Fruit fly (Drosophila melanogaster) whole organism, larva: ENCODE results near the gene Acp76A.
A peak's percentile ranks its signal among the peaks of the same experiment; 100 is the strongest.

Experiments used
- noc ChIP-seq: fragments of 200-800 bp; sonication (Bioruptor generic); optimal IDR thresholded peaks from 3 replicates; lab custom pipeline; 2019; ENCODE audit warnings: missing biosample characterization, mild to moderate bottlenecking, missing genetic modification characterization, moderate library complexity

Gene Acp76A

DNA sequence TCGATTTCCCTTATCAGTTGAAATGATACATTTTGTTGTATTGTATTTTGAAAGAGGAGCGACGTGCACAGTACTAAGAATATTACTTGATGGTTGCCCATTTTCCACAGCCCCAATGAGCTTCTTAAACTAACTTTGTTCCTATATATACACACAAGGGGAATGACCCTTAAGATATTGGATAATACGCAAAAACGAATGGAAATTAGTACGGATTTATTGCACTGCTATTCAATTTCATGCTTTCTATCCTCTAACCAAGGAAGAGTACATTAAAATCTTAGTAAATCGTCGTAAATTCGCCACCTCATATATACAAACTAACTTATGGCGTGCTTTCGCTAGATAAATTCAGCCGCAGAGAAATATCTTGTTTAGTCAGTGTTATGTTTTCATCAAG, at the start of gene Acp76A:
Gene Acp76A, minus strand, starts transcription at position 101 of the 400 bp plus-strand sequence.
- no peak for TF ChIP-seq noc (tag; lab: Kevin White, UChicago)

DNA sequence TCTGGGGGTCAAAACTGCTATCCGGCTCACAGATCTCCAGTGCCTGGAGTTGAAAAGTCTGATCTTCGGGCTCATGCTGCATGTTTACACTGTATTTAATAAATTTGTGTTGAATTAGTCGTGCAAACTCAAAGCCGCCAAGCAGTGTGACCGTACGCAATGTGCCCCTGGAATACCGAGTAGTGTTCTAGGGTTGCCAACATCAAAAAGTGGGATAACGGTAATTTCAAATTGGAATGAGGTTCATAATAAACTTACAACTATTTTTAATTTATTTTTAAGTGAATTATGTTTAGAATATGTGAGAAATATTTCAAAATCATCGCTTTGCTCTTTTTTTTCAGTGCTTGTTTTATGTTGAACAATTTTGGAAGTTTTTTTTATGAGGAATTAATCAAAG, 48.4 kb upstream of the Acp76A start, which contains the start of gene Gem2:
Gene Gem2, minus strand, starts transcription at position 176 of the 400 bp plus-strand sequence.
- TF ChIP-seq noc (tag; lab: Kevin White, UChicago) = no peak

DNA sequence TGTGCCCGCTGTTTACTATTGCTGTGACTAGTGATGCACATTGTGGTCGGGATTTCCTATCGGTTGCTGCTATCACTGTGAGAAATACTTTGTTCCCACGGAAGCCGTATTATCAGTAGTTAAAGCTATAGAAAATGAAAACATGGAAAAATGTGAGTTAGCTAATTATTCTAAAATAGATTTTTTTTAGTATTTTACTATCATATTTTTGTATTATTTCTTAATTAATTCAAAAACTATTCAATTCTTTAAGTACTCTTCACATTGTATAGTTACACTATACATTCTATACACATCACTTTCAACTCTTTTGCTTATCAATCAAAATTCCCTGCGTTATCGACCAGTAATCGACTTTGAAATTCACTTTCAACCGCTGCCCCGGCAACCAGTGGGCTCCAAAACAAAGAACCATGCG, 45.8 kb upstream of the Acp76A start, which contains the start of the genes Naxd and CG14079:
Gene Naxd, minus strand, starts transcription at position 45 of the 418 bp plus-strand sequence.
Gene CG14079, plus strand, starts transcription at position 335 of the 418 bp plus-strand sequence.
- no peak for TF ChIP-seq noc (tag; lab: Kevin White, UChicago)

DNA sequence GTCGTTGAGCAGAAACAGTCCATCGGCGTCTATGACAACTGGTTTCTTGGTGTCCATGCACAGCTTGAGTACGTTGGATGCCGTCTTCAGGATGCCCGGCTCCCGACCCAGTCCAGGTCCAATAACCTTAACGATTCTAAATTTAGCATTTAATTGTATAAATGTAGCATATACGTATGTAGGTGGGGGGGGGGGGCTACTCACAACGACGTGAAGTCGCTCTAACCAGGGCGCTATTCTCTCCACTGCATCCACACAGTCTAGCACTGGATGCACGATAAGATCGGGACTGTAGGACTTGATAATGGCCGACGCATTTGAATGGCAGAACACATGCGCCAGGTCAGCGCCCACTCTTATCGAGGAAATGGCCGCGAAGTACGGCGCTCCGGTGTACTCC, 45.3 kb upstream of the Acp76A start:
- no peak for TF ChIP-seq noc (tag; lab: Kevin White, UChicago)

DNA sequence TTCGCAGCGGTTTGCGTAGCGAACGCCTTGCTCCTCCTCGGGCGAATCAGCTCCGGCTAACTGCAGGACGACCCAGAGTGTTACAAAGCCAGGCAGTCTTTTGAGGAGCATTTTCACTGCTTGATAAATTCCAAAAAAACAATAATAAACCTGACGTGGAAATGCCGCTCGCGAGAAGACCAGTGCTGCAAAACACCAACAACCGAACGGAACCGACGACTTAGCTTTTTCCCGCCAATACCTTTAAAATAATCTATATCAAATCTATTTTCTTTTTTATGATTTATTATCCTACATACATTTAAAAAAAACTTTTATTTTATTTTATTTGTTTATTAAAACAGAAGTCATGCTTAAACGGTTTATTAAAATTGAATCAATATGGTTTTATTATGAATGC, 44.2 kb upstream of the Acp76A start, which contains the start of gene CNPYb:
Gene CNPYb, minus strand, starts transcription at position 186 of the 400 bp plus-strand sequence.
- no peak for TF ChIP-seq noc (tag; lab: Kevin White, UChicago)

DNA sequence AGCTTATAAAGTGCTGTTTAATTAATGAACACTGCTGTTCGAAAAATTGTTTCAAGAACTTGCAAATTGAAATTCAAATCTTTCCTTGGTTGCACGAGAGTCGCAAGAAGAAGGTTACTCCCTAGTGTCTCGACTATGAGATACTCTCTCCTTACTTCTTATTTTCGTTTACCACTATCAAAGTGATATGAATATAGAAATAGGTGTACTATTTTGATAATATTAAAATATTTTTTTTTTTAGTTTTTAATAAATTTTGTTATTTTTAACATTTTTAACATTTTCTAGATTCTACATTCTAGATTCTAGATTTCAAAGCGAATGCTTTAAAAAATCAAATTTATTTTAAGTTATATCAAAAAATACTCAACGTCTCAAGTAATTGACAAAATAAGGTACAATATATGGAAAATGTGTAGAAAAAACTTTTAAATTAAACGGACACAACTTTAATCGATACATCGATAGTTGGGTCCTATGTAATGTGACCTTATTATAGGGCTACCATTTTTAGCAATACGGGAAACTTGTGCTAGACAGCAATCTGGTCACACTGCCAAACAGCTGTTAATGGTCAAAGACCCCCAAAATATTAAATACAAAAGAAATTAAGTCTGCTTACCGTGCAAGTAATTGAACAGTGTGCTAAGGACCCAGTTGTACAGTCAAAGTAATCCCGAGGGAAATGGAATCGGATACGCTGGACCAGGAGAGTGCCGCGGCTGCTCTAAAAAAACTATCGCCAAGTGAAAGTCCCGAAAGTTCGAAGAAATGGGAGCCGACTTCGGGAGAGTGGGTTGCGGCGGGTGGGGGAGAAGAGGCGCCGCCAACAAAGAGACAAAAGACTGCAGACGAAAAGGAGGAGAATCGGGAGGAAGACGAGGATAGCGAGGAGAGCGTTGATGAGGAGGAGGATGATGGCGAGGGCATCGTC, 40.6 kb upstream of the Acp76A start, which contains the start of gene MESR6:
Gene MESR6, plus strand, starts transcription at position 546 of the 934 bp plus-strand sequence.
- no peak for TF ChIP-seq noc (tag; lab: Kevin White, UChicago)

DNA sequence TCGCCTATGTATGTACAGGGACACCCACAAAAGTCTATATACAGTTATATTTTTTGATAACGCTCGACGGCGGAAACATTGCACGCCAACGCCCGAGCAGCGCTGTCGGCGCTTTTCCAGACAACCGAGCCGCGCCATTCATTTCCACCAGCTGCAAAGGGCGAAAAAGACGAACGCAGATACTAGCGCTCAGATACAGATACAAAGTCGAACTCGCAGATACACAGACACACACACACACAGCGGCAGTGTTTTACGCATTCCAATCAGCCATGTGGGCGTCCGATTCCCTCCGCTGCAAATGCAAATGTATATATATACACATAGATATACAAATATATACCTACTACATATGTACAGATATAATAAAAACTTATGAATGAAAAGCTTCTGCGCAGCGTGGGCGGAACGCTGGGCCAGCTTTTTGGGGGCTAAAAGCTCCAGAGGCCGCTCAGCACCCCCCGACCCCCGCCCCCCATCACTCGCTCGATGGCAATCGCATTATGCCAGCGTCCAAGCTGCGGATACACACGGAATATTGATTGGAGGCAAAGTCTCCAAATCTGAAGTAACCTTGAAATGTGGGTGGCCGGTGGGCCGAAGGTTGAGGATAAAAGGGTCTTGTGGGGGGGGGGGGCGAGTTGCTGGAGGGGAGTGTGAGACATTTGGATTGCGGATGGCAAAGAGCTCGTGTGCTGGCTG, 39.7 kb upstream of the Acp76A start:
- TF ChIP-seq noc (tag; lab: Kevin White, UChicago) = no peak

DNA sequence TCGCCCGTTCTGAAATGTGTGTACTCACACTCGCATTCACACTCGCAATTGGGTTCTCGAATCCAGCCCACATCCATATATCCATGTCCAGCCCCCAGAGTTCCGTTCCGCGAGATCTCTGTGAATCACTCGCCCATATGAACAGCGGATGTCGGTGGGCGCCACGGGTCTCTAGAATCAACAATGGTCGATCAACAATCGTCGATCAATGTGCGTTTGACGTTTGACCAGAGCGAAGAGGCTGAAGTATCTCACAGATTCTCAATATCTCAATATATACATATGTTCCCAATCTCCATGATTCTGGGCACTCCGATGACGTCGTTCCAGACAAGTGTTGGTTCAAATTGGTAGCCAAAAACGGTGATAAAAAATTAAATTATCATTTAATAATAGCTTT, 37.3 kb upstream of the Acp76A start:
- TF ChIP-seq noc (tag; lab: Kevin White, UChicago) = no peak

DNA sequence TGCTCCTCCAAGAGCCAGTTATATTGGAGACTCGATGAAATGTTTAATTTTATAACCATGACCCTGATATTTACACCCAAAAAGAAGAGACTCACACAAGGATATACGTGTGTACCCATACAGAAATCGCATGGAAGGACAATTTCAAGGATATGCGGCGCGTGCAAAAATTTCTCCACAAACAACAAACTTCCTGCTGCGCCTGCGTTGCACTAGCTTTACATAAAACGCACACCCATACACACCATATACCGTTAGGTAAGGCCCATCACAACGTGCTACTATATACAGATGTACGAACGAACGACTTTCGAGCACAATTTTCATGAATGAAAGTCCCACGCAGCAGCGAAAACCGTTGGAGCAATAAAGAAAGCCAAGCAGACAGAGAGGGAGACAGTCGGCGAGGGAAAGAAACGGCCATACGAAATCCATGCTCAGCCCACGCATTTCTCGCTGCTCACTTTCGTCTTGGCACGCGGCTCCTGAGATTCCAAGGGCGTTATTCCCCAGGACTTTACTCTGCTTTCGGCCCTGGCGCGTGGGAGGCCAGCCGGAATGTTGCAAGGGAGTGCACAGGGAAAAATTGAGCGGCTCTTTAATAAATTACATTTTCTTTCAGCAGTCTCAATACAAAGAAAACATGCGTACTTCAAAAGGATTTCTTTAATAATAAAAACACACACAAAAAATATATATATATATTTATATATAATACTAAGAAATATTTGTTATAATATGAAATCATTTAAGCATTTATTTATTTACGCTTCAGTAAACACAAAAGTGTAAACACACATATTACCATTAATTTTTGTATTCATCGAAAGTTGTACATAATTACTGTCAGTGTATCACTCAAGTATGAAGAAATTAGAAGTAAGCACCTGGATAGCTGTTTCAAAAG, 35.8 kb upstream of the Acp76A start:
- TF ChIP-seq noc (tag; lab: Kevin White, UChicago) = no peak

DNA sequence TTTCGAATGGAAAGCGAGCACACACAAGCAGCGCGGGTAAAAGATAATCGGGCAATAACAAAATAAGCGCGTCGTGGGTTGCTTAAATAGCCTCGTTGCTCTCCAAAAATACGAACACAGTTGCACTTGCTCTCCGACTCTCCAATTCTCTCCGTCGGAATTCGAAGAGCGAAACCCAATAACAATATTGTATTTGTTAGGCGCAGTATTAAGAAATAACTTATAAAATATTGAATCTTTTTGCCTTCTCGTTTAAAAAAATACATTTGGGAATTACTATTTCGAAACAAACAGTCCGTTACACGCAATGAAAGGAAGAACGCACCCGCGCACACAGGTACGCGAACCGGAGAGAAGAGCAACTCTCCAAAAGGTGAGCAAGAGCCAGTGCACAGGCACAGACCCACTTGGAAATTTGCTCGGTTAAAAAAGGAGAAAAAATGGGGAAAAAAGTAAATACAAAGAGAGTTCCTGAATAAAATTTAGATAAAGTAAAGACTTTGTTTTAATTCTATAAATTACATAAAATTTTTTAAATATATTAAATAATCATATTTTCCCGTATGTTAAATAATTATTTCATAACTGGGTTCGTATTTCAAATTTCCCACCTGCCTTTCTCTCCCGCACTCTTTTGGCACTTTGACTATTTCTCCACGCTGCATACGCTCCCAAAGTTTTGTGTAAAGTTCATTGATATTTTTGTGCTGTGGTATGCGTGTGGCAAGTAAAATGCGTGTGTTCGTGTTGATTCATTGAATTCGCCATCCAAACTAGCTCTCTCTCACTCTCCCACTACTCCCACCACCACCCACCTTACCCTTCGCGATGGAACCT, 34.8 kb upstream of the Acp76A start, which contains the start of gene Mkp3:
Gene Mkp3, minus strand, starts transcription at position 63 of the 837 bp plus-strand sequence.
- TF ChIP-seq noc (tag; lab: Kevin White, UChicago) = peak; percentile 93

DNA sequence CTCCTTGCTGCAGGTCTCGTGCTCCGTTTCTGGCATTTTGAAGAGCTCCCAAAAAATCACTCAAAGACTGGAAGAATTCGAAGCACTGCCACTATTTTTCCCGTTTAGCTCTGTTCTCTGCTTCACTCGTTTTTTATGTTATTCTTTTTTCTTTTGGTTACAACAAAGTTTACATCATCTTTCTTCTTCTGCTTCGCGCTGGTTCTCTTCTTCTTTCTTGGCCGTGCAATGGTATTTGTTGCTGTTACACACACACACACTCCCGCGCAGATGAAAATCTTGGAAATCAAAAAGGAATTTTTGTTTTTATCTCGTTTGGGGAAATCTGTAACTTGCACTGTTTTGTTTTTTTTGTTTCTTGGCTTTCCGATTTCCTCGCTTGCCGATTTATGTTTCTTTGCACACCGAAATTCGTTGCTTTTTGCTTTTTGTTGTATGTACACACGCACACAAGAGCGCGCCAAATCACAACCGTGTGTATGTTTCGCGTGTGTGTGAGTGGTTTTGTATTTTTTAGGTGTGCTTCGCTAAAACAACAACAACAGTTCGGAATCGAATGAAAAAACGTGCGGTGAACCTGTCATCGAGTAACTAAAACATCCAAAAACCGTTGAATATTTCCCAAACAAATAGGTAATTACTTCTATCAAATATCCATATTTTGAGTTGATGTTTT, 34.0 kb upstream of the Acp76A start:
- peak; percentile 8 for TF ChIP-seq noc (tag; lab: Kevin White, UChicago)

DNA sequence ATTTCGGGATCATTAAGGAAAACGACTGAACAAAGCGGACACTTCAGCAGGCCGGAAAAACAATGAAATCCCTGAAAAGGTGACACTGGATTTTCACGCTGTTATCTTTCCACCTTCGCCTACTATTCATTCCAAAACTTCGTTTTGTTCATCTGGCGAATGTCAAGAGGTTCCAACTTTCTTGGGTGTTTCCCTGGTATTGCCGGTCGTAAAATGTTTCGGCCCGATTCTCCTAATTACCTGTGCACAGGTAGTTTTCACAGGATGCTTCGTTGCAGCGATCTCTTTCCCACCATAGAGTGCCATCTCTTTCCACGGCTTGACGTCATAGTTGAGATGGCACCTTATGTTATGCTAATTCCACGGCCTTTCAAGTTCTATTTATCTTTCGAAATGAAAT, 31.3 kb upstream of the Acp76A start:
- TF ChIP-seq noc (tag; lab: Kevin White, UChicago) = no peak

DNA sequence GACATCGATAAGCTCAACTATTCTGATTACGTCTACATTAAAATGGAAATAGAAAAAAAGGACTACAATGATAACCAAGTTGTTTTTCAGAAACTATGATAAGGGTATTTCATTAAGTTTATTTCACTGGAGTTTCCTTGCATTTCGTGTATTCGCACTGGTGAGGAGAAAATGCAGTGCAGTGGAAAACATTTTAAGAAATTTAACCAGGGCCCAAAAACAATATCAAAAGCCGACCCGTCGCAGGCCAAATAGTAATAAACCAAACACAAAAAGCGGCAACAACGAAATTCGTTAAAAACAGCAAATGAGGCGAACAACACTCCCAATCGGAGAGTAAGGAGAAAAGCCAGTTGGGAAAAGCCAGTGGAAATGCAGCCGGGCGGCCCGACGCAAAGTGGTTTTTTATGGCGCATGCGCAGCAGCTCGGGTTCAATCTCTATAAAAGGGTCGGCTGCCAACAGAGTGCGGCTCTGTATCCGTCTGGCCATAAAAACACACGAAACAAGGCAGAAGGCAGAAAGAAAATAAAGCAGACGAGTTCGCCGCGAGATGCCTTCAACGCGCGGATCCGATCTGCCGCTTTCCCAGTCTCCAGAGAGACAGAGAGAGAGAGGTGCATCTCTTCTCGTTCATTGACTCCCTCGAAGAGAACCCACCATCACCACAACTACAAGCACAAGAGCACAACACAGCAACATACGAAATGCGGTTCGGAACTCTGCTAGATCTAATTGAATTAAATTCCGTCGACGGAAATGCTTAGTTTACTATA, 29.3 kb upstream of the Acp76A start:
- no peak for TF ChIP-seq noc (tag; lab: Kevin White, UChicago)
